Fruit fly (Drosophila melanogaster) whole organism, embryonic: Measurements from ENCODE around the gene Rpp30.

Source experiments
- Aef1 ChIP-seq: fragments of 200-800 bp; sonication (Bioruptor generic); IDR thresholded peaks from 3 replicates; pipeline ENCODE4 v1.3.6; 2022; ENCODE audit warnings: missing biosample characterization, missing genetic modification characterization
- Asciz ChIP-seq: fragments of 200-800 bp; sonication (Bioruptor generic); optimal IDR thresholded peaks from 2 replicates; lab custom pipeline; 2017; ENCODE audit warnings: missing biosample characterization, mild to moderate bottlenecking, missing genetic modification characterization, missing genetic modification reagents
- Bteb2 ChIP-seq: fragments of 200-800 bp; sonication (Bioruptor generic); optimal IDR thresholded peaks from 2 replicates; lab custom pipeline; 2016; ENCODE audit warnings: missing biosample characterization, missing genetic modification characterization
- CG10543 ChIP-seq: fragments of 200-800 bp; sonication (Bioruptor generic); optimal IDR thresholded peaks from 3 replicates; lab custom pipeline; 2017; ENCODE audit warnings: missing biosample characterization, mild to moderate bottlenecking, missing genetic modification characterization, moderate library complexity
- CG11093 ChIP-seq: fragments of 200-800 bp; sonication (Bioruptor generic); IDR thresholded peaks from 3 replicates; pipeline ENCODE4 v1.3.6; 2022; ENCODE audit warnings: missing biosample characterization, missing genetic modification characterization
- CG1233 ChIP-seq: fragments of 200-800 bp; sonication (Bioruptor generic); optimal IDR thresholded peaks from 4 replicates; lab custom pipeline; 2018; ENCODE audit warnings: missing biosample characterization, mild to moderate bottlenecking, missing genetic modification characterization
- CG12659 ChIP-seq: fragments of 200-800 bp; sonication (Bioruptor generic); optimal IDR thresholded peaks from 3 replicates; lab custom pipeline; 2017; ENCODE audit warnings: mild to moderate bottlenecking, missing biosample characterization, missing genetic modification reagents, missing genetic modification characterization
- CG1603 ChIP-seq: fragments of 200-800 bp; sonication (Bioruptor generic); optimal IDR thresholded peaks from 2 replicates; lab custom pipeline; 2019; ENCODE audit warnings: missing biosample characterization, mild to moderate bottlenecking, missing genetic modification characterization, moderate library complexity
- CG17186 ChIP-seq: fragments of 200-800 bp; sonication (Bioruptor generic); optimal IDR thresholded peaks from 3 replicates; lab custom pipeline; 2017; ENCODE audit warnings: missing biosample characterization, missing genetic modification reagents, missing genetic modification characterization
- CG17912 ChIP-seq: fragments of 200-800 bp; sonication (Bioruptor generic); optimal IDR thresholded peaks from 2 replicates; lab custom pipeline; 2018; ENCODE audit warnings: missing biosample characterization, mild to moderate bottlenecking, missing genetic modification characterization
- CG18599 ChIP-seq: fragments of 200-800 bp; sonication (Bioruptor generic); optimal IDR thresholded peaks from 3 replicates; lab custom pipeline; 2017; ENCODE audit warnings: missing biosample characterization, missing genetic modification characterization, mild to moderate bottlenecking, moderate library complexity, missing genetic modification reagents
- CG2678 ChIP-seq: fragments of 200-800 bp; sonication (Bioruptor generic); optimal IDR thresholded peaks from 3 replicates; lab custom pipeline; 2019; ENCODE audit warnings: missing biosample characterization, mild to moderate bottlenecking, missing genetic modification characterization, moderate library complexity
- CG32532 ChIP-seq: fragments of 200-800 bp; sonication (Bioruptor generic); IDR thresholded peaks from 2 replicates; pipeline ENCODE4 v1.3.6; 2022; ENCODE audit warnings: missing biosample characterization, missing genetic modification characterization
- CG34224 ChIP-seq: fragments of 200-800 bp; sonication (Bioruptor generic); IDR thresholded peaks from 3 replicates; pipeline ENCODE4 v1.3.6; 2022; ENCODE audit warnings: missing biosample characterization, missing genetic modification characterization; ENCODE audit not compliant: partially characterized antibody
- CG6254 ChIP-seq: fragments of 200-800 bp; sonication (Bioruptor generic); optimal IDR thresholded peaks from 3 replicates; lab custom pipeline; 2017; ENCODE audit warnings: mild to moderate bottlenecking, missing biosample characterization, missing genetic modification reagents, missing genetic modification characterization
- CG6654 ChIP-seq: fragments of 200-800 bp; sonication (Bioruptor generic); optimal IDR thresholded peaks from 2 replicates; lab custom pipeline; 2017; ENCODE audit warnings: missing biosample characterization, mild to moderate bottlenecking, missing genetic modification characterization
- CG8765 ChIP-seq: fragments of 200-800 bp; sonication (Bioruptor generic); IDR thresholded peaks from 2 replicates; pipeline ENCODE4 v1.3.6; 2022; ENCODE audit warnings: missing biosample characterization, missing genetic modification characterization
- CG9437 ChIP-seq: fragments of 200-800 bp; sonication (Bioruptor generic); optimal IDR thresholded peaks from 2 replicates; lab custom pipeline; 2018; ENCODE audit warnings: missing biosample characterization, mild to moderate bottlenecking, missing genetic modification characterization
- CG9797 ChIP-seq: fragments of 200-800 bp; sonication (Bioruptor generic); optimal IDR thresholded peaks from 3 replicates; lab custom pipeline; 2018; ENCODE audit warnings: missing biosample characterization, mild to moderate bottlenecking, missing genetic modification characterization
- Dref ChIP-seq: fragments of 200-800 bp; sonication (Bioruptor generic); IDR thresholded peaks from 2 replicates; pipeline ENCODE4 v1.3.6; 2022; ENCODE audit warnings: missing biosample characterization, missing genetic modification characterization
- Fer2 ChIP-seq: fragments of 200-800 bp; sonication (Bioruptor generic); optimal IDR thresholded peaks from 2 replicates; lab custom pipeline; 2018; ENCODE audit warnings: missing biosample characterization, mild to moderate bottlenecking, missing genetic modification characterization, moderate library complexity
- GATAe ChIP-seq: fragments of 200-800 bp; sonication (Bioruptor generic); conservative IDR thresholded peaks from 2 replicates; pipeline ENCODE4 v1.3.6; 2022; ENCODE audit warnings: missing biosample characterization, missing genetic modification characterization
- HHEX ChIP-seq: fragments of 200-800 bp; sonication (Bioruptor generic); optimal IDR thresholded peaks from 3 replicates; lab custom pipeline; 2017; ENCODE audit warnings: missing biosample characterization, mild to moderate bottlenecking, missing genetic modification characterization, missing genetic modification reagents
- Hr51 ChIP-seq, 2 experiments: fragments of 200-800 bp; sonication (Bioruptor generic); optimal IDR thresholded peaks; 2 replicates in 1 of 2; 3 replicates in 1 of 2; lab custom pipeline; 2016 to 2018; ENCODE audit warnings: missing biosample characterization in 2 of 2, missing genetic modification characterization in 2 of 2, mild to moderate bottlenecking in 1 of 2, moderate library complexity in 1 of 2
- Jarid2 ChIP-seq: fragments of 200-800 bp; sonication (Bioruptor generic); optimal IDR thresholded peaks from 3 replicates; lab custom pipeline; 2017; ENCODE audit warnings: mild to moderate bottlenecking, missing biosample characterization, missing genetic modification reagents, missing genetic modification characterization
- Med ChIP-seq: fragments of 200-800 bp; sonication (Bioruptor generic); peaks from one replicate; lab custom pipeline; 2016; ENCODE audit warnings: missing biosample characterization, missing genetic modification characterization, mild to moderate bottlenecking, inconsistent platforms, moderate library complexity
- Nf-YB ChIP-seq: fragments of 200-800 bp; sonication (Bioruptor generic); optimal IDR thresholded peaks from 3 replicates; lab custom pipeline; 2019; ENCODE audit warnings: missing biosample characterization, mild to moderate bottlenecking, missing genetic modification characterization, moderate library complexity
- Vsx1 ChIP-seq: fragments of 200-800 bp; sonication (Bioruptor generic); optimal IDR thresholded peaks from 2 replicates; lab custom pipeline; 2017; ENCODE audit warnings: missing biosample characterization, mild to moderate bottlenecking, missing genetic modification characterization, missing genetic modification reagents
- Xrp1 ChIP-seq: fragments of 200-800 bp; sonication (Bioruptor generic); IDR thresholded peaks from 2 replicates; pipeline ENCODE4 v1.3.6; 2022; ENCODE audit warnings: missing biosample characterization, missing genetic modification characterization
- ab ChIP-seq: fragments of 200-800 bp; sonication (Bioruptor generic); optimal IDR thresholded peaks from 2 replicates; lab custom pipeline; 2016; ENCODE audit warnings: missing biosample characterization, missing genetic modification characterization
- cato ChIP-seq: fragments of 200-800 bp; sonication (Bioruptor generic); optimal IDR thresholded peaks from 2 replicates; lab custom pipeline; 2016; ENCODE audit warnings: missing biosample characterization, missing genetic modification characterization, borderline replicate concordance
- chif ChIP-seq, 2 experiments: fragments of 200-800 bp; sonication (Bioruptor generic); optimal IDR thresholded peaks; 3 replicates each; lab custom pipeline; 2016; ENCODE audit warnings: missing biosample characterization in 2 of 2, missing genetic modification characterization in 2 of 2
- dmrt99B ChIP-seq: fragments of 200-800 bp; sonication (Bioruptor generic); optimal IDR thresholded peaks from 2 replicates; lab custom pipeline; 2018; ENCODE audit warnings: missing biosample characterization, mild to moderate bottlenecking, missing genetic modification characterization, moderate library complexity
- eyg ChIP-seq: fragments of 200-800 bp; sonication (Bioruptor generic); optimal IDR thresholded peaks from 3 replicates; lab custom pipeline; 2016; ENCODE audit warnings: missing biosample characterization, missing genetic modification characterization
- grau ChIP-seq: fragments of 200-800 bp; optimal IDR thresholded peaks from 3 replicates; lab custom pipeline; 2019; ENCODE audit warnings: missing biosample characterization, mild to moderate bottlenecking, missing genetic modification characterization, moderate library complexity
- gro ChIP-seq: fragments of 200-800 bp; sonication (Bioruptor generic); optimal IDR thresholded peaks from 2 replicates; lab custom pipeline; 2016; ENCODE audit warnings: missing biosample characterization, missing genetic modification characterization
- gsb ChIP-seq: fragments of 200-800 bp; sonication (Bioruptor generic); IDR thresholded peaks from 2 replicates; pipeline ENCODE4 v1.3.6; 2022; ENCODE audit warnings: missing biosample characterization, missing genetic modification characterization
- hbn ChIP-seq: fragments of 200-800 bp; sonication (Bioruptor generic); IDR thresholded peaks from 2 replicates; pipeline ENCODE4 v1.3.6; 2022; ENCODE audit warnings: missing biosample characterization, missing genetic modification characterization; ENCODE audit not compliant: partially characterized antibody
- jigr1 ChIP-seq: fragments of 200-800 bp; sonication (Bioruptor generic); IDR thresholded peaks from 3 replicates; pipeline ENCODE4 v1.3.6; 2022; ENCODE audit warnings: missing biosample characterization, missing genetic modification characterization
- luna ChIP-seq: fragments of 200-800 bp; sonication (Bioruptor generic); optimal IDR thresholded peaks from 2 replicates; lab custom pipeline; 2016; ENCODE audit warnings: missing biosample characterization, missing genetic modification characterization
- pan ChIP-seq, 4 experiments: fragments of >200 bp in 3 of 4; fragments of 200-800 bp in 1 of 4; sonication (Bioruptor generic) in 1 of 4; optimal IDR thresholded peaks in 3 of 4; IDR thresholded peaks in 1 of 4; 2 replicates each; pipeline versions ENCODE4 v1.3.6 to Lab custom; 2017 to 2022; ENCODE audit warnings: missing biosample characterization in 2 of 4, missing genetic modification characterization in 2 of 4, mixed read lengths in 1 of 4
- salm ChIP-seq: fragments of 200-800 bp; sonication (Bioruptor generic); optimal IDR thresholded peaks from 2 replicates; lab custom pipeline; 2018; ENCODE audit warnings: missing biosample characterization, mild to moderate bottlenecking, missing genetic modification characterization
- sd ChIP-seq: fragments of 200-800 bp; sonication (Bioruptor generic); optimal IDR thresholded peaks from 3 replicates; lab custom pipeline; 2018; ENCODE audit warnings: missing biosample characterization, mild to moderate bottlenecking, missing genetic modification characterization, moderate library complexity
- slbo ChIP-seq: fragments of 200-800 bp; sonication (Bioruptor generic); IDR thresholded peaks from 2 replicates; pipeline ENCODE4 v1.3.6; 2022; ENCODE audit warnings: missing biosample characterization, missing genetic modification characterization
- sna ChIP-seq: fragments of 200-800 bp; sonication (Bioruptor generic); IDR thresholded peaks from 2 replicates; pipeline ENCODE4 v1.3.6; 2022; ENCODE audit warnings: missing biosample characterization, missing genetic modification characterization; ENCODE audit not compliant: partially characterized antibody
- toy ChIP-seq: fragments of 200-800 bp; sonication (Bioruptor generic); IDR thresholded peaks from 2 replicates; pipeline ENCODE4 v1.3.6; 2022; ENCODE audit warnings: missing biosample characterization, missing genetic modification characterization
- zfh2 ChIP-seq: fragments of 200-800 bp; sonication (Bioruptor generic); optimal IDR thresholded peaks from 2 replicates; lab custom pipeline; 2016; ENCODE audit warnings: missing biosample characterization, missing genetic modification characterization

Gene Rpp30

dm6 chr2L:267441-268089 is 15.4 kb upstream of the Rpp30 start, which contains the start of gene CG17075 (continued):
- TF ChIP-seq hbn (no peak), CG6654 (GFP tag; lab: Kevin White, UChicago) (peak; percentile 73), Asciz (peak; percentile 95), grau (tag; lab: Kevin White, UChicago) (peak; percentile 95), Jarid2 (GFP tag; lab: Kevin White, UChicago) (peak; percentile 78), CG6254 (GFP tag; lab: Kevin White, UChicago) (peak; percentile 85), GATAe (no peak; the same call in 1 of the 2 replicates), HHEX (peak; percentile 96), salm (tag; lab: Kevin White, UChicago) (peak; percentile 83), gsb (GFP tag; lab: Robert Waterston, UW) (peak; percentile 92), CG32532 (peak; percentile 93), Xrp1 (GFP tag; lab: Robert Waterston, UW) (peak; percentile 94), CG11093 (GFP tag; lab: Robert Waterston, UW) (peak; percentile 91), CG1603 (tag; lab: Kevin White, UChicago) (peak; percentile 83), cato (GFP tag; lab: Kevin White, UChicago) (peak; percentile 88), zfh2 (GFP tag; lab: Kevin White, UChicago) (peak; percentile 79), eyg (GFP tag; lab: Kevin White, UChicago) (peak; percentile 38), dmrt99B (peak; percentile 98), CG17186 (GFP tag; lab: Kevin White, UChicago) (peak; percentile 36), chif (GFP tag; optimal IDR thresholded peaks at IDR 0.05; lab: Kevin White, UChicago) (peak; percentile 67 to 82), CG2678 (tag; lab: Kevin White, UChicago) (peak; percentile 97), CG8765 (GFP tag; lab: Robert Waterston, UW) (0 out of 2 replicates have a peak, but pooled peaks have one; percentile 42), CG34224 (GFP tag; lab: Robert Waterston, UW) (no peak), CG1233 (GFP tag; lab: Kevin White, UChicago) (peak; percentile 92), Vsx1 (GFP tag; lab: Kevin White, UChicago) (peak; percentile 84), Bteb2 (peak; percentile 68), Hr51 (GFP tag; optimal IDR thresholded peaks at IDR 0.05; lab: Kevin White, UChicago) (peak; percentile 75 to 96), sna (no peak), sd (peak; percentile 84), CG9797 (GFP tag; lab: Kevin White, UChicago) (peak; percentile 29), CG17912 (peak; percentile 32), Aef1 (peak; percentile 96), gro (GFP tag; lab: Kevin White, UChicago) (peak; percentile 75), slbo (peak; percentile 98), ab (GFP tag; lab: Kevin White, UChicago) (peak; percentile 17), toy (peak; percentile 85), jigr1 (GFP tag; lab: Robert Waterston, UW) (peak; percentile 82), pan (optimal IDR thresholded peaks at IDR 0.05; lab: Kevin White, UChicago) (no peak), pan (GFP tag; optimal IDR thresholded peaks at IDR 0.05 in 1 of 2, IDR thresholded peaks at IDR 0.05 in 1 of 2) (peak in 1 of 2 experiments; percentile 97), luna (GFP tag; lab: Kevin White, UChicago) (no peak), CG9437 (peak; percentile 87), Dref (GFP tag; lab: Robert Waterston, UW) (peak; percentile 32; the same call in 1 of the 2 replicates), CG12659 (peak; percentile 97), Med (GFP tag; lab: Kevin White, UChicago) (peak; percentile 94), CG10543 (GFP tag; lab: Kevin White, UChicago) (peak; percentile 75), CG18599 (GFP tag; lab: Kevin White, UChicago) (peak; percentile 99), Fer2 (tag; lab: Kevin White, UChicago) (peak; percentile 83), Nf-YB (GFP tag; lab: Kevin White, UChicago) (peak; percentile 72)
